Worm (Caenorhabditis elegans) whole organism, L1 larva: ENCODE data around the gene Y48C3A.20.

Experiments
- C04F5.9 ChIP-seq: sonication (generic microtip); optimal IDR thresholded peaks from 2 replicates; lab custom pipeline; 2016; ENCODE audit warnings: missing genetic modification characterization, missing compliant biosample characterization
- aha-1 ChIP-seq: fragments of 150-350 bp; optimal IDR thresholded peaks from 2 replicates; lab custom pipeline; 2014; ENCODE audit warnings: missing biosample characterization, missing genetic modification characterization
- aly-2 ChIP-seq: fragments of 150-350 bp; optimal IDR thresholded peaks from 2 replicates; lab custom pipeline; 2014; ENCODE audit warnings: missing biosample characterization, missing genetic modification characterization
- ama-1 ChIP-seq: fragments of 150-350 bp; optimal IDR thresholded peaks from 2 replicates; lab custom pipeline; 2014
- blmp-1 ChIP-seq: fragments of 150-350 bp; optimal IDR thresholded peaks from 2 replicates; lab custom pipeline; 2014; ENCODE audit warnings: missing biosample characterization, missing genetic modification characterization
- ceh-63 ChIP-seq: fragments of 200-800 bp; sonication (Bioruptor generic); optimal IDR thresholded peaks from 2 replicates; lab custom pipeline; 2018; ENCODE audit warnings: mild to moderate bottlenecking, missing genetic modification characterization, missing compliant biosample characterization
- ceh-82 ChIP-seq, 3 experiments: fragments of 150-350 bp in 1 of 3; sonication (generic microtip) in 2 of 3; optimal IDR thresholded peaks; 2 replicates each; lab custom pipeline; 2014 to 2017; ENCODE audit warnings: missing biosample characterization in 3 of 3, missing genetic modification characterization in 3 of 3
- ceh-88 ChIP-seq: fragments of 200-800 bp; sonication (Bioruptor generic); IDR thresholded peaks from 2 replicates; pipeline ENCODE4 v1.3.6; 2022; ENCODE audit warnings: missing genetic modification characterization, missing compliant biosample characterization
- ces-1 ChIP-seq: fragments of 150-350 bp; optimal IDR thresholded peaks from 2 replicates; lab custom pipeline; 2014; ENCODE audit warnings: missing biosample characterization, missing genetic modification reagents, missing genetic modification characterization
- dpl-1 ChIP-seq, 3 experiments: fragments of 150-350 bp in 2 of 3; sonication (generic microtip) in 1 of 3; optimal IDR thresholded peaks; 2 replicates each; lab custom pipeline; 2014 to 2017; ENCODE audit warnings: missing biosample characterization in 3 of 3, missing genetic modification characterization in 3 of 3, missing genetic modification reagents in 3 of 3
- efl-1 ChIP-seq, 4 experiments: fragments of 150-350 bp; optimal IDR thresholded peaks in 3 of 4; peaks in 1 of 4; 1 replicate in 1 of 4; 2 replicates in 3 of 4; lab custom pipeline; 2014; ENCODE audit warnings: missing biosample characterization in 2 of 4, missing genetic modification characterization in 2 of 4, missing genetic modification reagents in 2 of 4
- efl-3 ChIP-seq: fragments of 200-800 bp; sonication (Bioruptor generic); optimal IDR thresholded peaks from 2 replicates; lab custom pipeline; 2018; ENCODE audit warnings: mild to moderate bottlenecking, missing genetic modification characterization, missing compliant biosample characterization
- egl-27 ChIP-seq, 2 experiments: fragments of 150-350 bp in 1 of 2; sonication (generic microtip); optimal IDR thresholded peaks; 3 replicates each; lab custom pipeline; 2017 to 2018; ENCODE audit warnings: missing biosample characterization in 2 of 2, missing genetic modification characterization in 2 of 2, missing genetic modification reagents in 2 of 2
- elt-2 ChIP-seq: sonication (generic microtip); optimal IDR thresholded peaks from 2 replicates; lab custom pipeline; 2016; ENCODE audit warnings: missing genetic modification characterization, mild to moderate bottlenecking, inconsistent platforms, missing compliant biosample characterization, missing genetic modification reagents
- elt-3 ChIP-seq, 6 experiments: fragments of 150-350 bp in 1 of 6; sonication (generic microtip); optimal IDR thresholded peaks; 2 replicates each; lab custom pipeline; 2017 to 2018; ENCODE audit warnings: missing biosample characterization in 6 of 6, missing genetic modification characterization in 6 of 6, inconsistent platforms in 1 of 6
- fkh-10 ChIP-seq: sonication (generic microtip); optimal IDR thresholded peaks from 2 replicates; lab custom pipeline; 2017; ENCODE audit warnings: missing biosample characterization, missing genetic modification reagents, missing genetic modification characterization
- fos-1 ChIP-seq: fragments of 150-350 bp; optimal IDR thresholded peaks from 2 replicates; lab custom pipeline; 2014; ENCODE audit warnings: missing biosample characterization, missing genetic modification characterization
- hlh-17 ChIP-seq: fragments of 200-800 bp; sonication (Bioruptor generic); optimal IDR thresholded peaks from 2 replicates; lab custom pipeline; 2018; ENCODE audit warnings: missing genetic modification characterization, mild to moderate bottlenecking, missing compliant biosample characterization, moderate library complexity, borderline replicate concordance
- hlh-4 ChIP-seq: sonication (generic microtip); optimal IDR thresholded peaks from 2 replicates; lab custom pipeline; 2016; ENCODE audit warnings: mild to moderate bottlenecking, missing genetic modification characterization, missing compliant biosample characterization
- irx-1 ChIP-seq: sonication (generic microtip); optimal IDR thresholded peaks from 2 replicates; lab custom pipeline; 2016; ENCODE audit warnings: missing genetic modification characterization, missing compliant biosample characterization
- isw-1 ChIP-seq: fragments of 200-800 bp; sonication (Bioruptor generic); IDR thresholded peaks from 2 replicates; pipeline ENCODE4 v1.3.6; 2022; ENCODE audit warnings: missing genetic modification characterization, missing compliant biosample characterization
- lin-14 ChIP-seq: fragments of 200-800 bp; sonication (Bioruptor generic); optimal IDR thresholded peaks from 2 replicates; lab custom pipeline; 2018; ENCODE audit warnings: mild to moderate bottlenecking, missing genetic modification characterization, moderate library complexity, missing compliant biosample characterization
- lin-15B ChIP-seq: fragments of 150-350 bp; sonication (generic microtip); optimal IDR thresholded peaks from 3 replicates; lab custom pipeline; 2014; ENCODE audit warnings: missing biosample characterization, missing genetic modification characterization
- lin-35 ChIP-seq, 2 experiments: fragments of 150-350 bp; optimal IDR thresholded peaks; 2 replicates each; lab custom pipeline; 2014; ENCODE audit warnings: missing biosample characterization in 2 of 2, missing genetic modification characterization in 2 of 2, missing genetic modification reagents in 2 of 2
- lin-39 ChIP-seq: fragments of 150-350 bp; optimal IDR thresholded peaks from 2 replicates; lab custom pipeline; 2014; ENCODE audit warnings: missing biosample characterization, missing genetic modification reagents, missing genetic modification characterization
- mep-1 ChIP-seq: fragments of 150-350 bp; optimal IDR thresholded peaks from 2 replicates; lab custom pipeline; 2014; ENCODE audit warnings: missing biosample characterization, missing genetic modification characterization
- nhr-11 ChIP-seq: fragments of 150-350 bp; optimal IDR thresholded peaks from 2 replicates; lab custom pipeline; 2014; ENCODE audit warnings: missing biosample characterization, missing genetic modification characterization
- nhr-12 ChIP-seq: sonication (generic microtip); optimal IDR thresholded peaks from 2 replicates; lab custom pipeline; 2017; ENCODE audit warnings: missing biosample characterization, missing genetic modification characterization
- nhr-19 ChIP-seq: fragments of 200-800 bp; sonication (Bioruptor generic); conservative IDR thresholded peaks from 2 replicates; pipeline ENCODE4 v1.3.6; 2022; ENCODE audit warnings: missing genetic modification characterization, missing compliant biosample characterization
- nhr-20 ChIP-seq: sonication (generic microtip); optimal IDR thresholded peaks from 2 replicates; lab custom pipeline; 2016; ENCODE audit warnings: mild to moderate bottlenecking, missing genetic modification characterization, missing compliant biosample characterization
- nhr-71 ChIP-seq: sonication (generic microtip); optimal IDR thresholded peaks from 2 replicates; lab custom pipeline; 2016; ENCODE audit warnings: mild to moderate bottlenecking, missing genetic modification characterization, moderate library complexity, missing compliant biosample characterization
- nhr-77 ChIP-seq: fragments of 150-350 bp; optimal IDR thresholded peaks from 2 replicates; lab custom pipeline; 2014; ENCODE audit warnings: missing biosample characterization, missing genetic modification characterization
- nhr-85 ChIP-seq: sonication (generic microtip); peaks from one replicate; lab custom pipeline; 2016; ENCODE audit warnings: missing genetic modification characterization, inconsistent platforms, missing compliant biosample characterization
- nhr-90 ChIP-seq: sonication (generic microtip); optimal IDR thresholded peaks from 2 replicates; lab custom pipeline; 2016; ENCODE audit warnings: mild to moderate bottlenecking, missing genetic modification characterization, missing compliant biosample characterization; ENCODE audit not compliant: poor library complexity
- pax-3 ChIP-seq: fragments of 200-800 bp; sonication (Bioruptor generic); optimal IDR thresholded peaks from 2 replicates; lab custom pipeline; 2018; ENCODE audit warnings: mild to moderate bottlenecking, missing genetic modification characterization, moderate library complexity, missing compliant biosample characterization
- pqm-1 ChIP-seq: sonication (generic microtip); optimal IDR thresholded peaks from 3 replicates; lab custom pipeline; 2017; ENCODE audit warnings: missing biosample characterization, missing genetic modification characterization
- rnt-1 ChIP-seq: sonication (generic microtip); optimal IDR thresholded peaks from 2 replicates; lab custom pipeline; 2016; ENCODE audit warnings: mild to moderate bottlenecking, missing genetic modification characterization, moderate library complexity, missing compliant biosample characterization
- skn-1 ChIP-seq: fragments of 150-350 bp; optimal IDR thresholded peaks from 2 replicates; lab custom pipeline; 2014; ENCODE audit warnings: missing biosample characterization, missing genetic modification characterization
- snu-23 ChIP-seq: sonication (generic microtip); optimal IDR thresholded peaks from 2 replicates; lab custom pipeline; 2016; ENCODE audit warnings: missing genetic modification characterization, missing compliant biosample characterization
- sox-4 ChIP-seq: sonication (generic microtip); optimal IDR thresholded peaks from 2 replicates; lab custom pipeline; 2016; ENCODE audit warnings: missing genetic modification characterization, missing compliant biosample characterization
- sup-37 ChIP-seq: fragments of 200-800 bp; sonication (Bioruptor generic); optimal IDR thresholded peaks from 2 replicates; lab custom pipeline; 2018; ENCODE audit warnings: mild to moderate bottlenecking, missing genetic modification characterization, missing compliant biosample characterization
- swsn-7 ChIP-seq: sonication (generic microtip); optimal IDR thresholded peaks from 2 replicates; lab custom pipeline; 2016; ENCODE audit warnings: missing genetic modification characterization, missing compliant biosample characterization
- tbx-2 ChIP-seq: sonication (generic microtip); optimal IDR thresholded peaks from 2 replicates; lab custom pipeline; 2016; ENCODE audit warnings: missing genetic modification characterization, missing compliant biosample characterization
- unc-130 ChIP-seq: fragments of 150-350 bp; optimal IDR thresholded peaks from 2 replicates; lab custom pipeline; 2017; ENCODE audit warnings: missing biosample characterization, missing genetic modification characterization, inconsistent platforms
- unc-30 ChIP-seq: sonication (generic microtip); optimal IDR thresholded peaks from 2 replicates; lab custom pipeline; 2017; ENCODE audit warnings: missing biosample characterization, missing genetic modification characterization
- unc-86 ChIP-seq: sonication (generic microtip); optimal IDR thresholded peaks from 2 replicates; lab custom pipeline; 2016; ENCODE audit warnings: missing genetic modification characterization, missing compliant biosample characterization
- unc-98 ChIP-seq: fragments of 200-800 bp; sonication (Bioruptor generic); IDR thresholded peaks from 2 replicates; pipeline ENCODE4 v1.3.6; 2022; ENCODE audit warnings: missing genetic modification characterization, missing compliant biosample characterization
- xbp-1 ChIP-seq: sonication (generic microtip); optimal IDR thresholded peaks from 2 replicates; lab custom pipeline; 2016; ENCODE audit warnings: missing genetic modification characterization, missing compliant biosample characterization
- zag-1 ChIP-seq: fragments of 150-350 bp; optimal IDR thresholded peaks from 2 replicates; lab custom pipeline; 2014; ENCODE audit warnings: missing biosample characterization, missing genetic modification characterization
- ztf-11 ChIP-seq, 2 experiments: sonication (generic microtip); optimal IDR thresholded peaks; 2 replicates each; lab custom pipeline; 2016 to 2017; ENCODE audit warnings: missing genetic modification characterization in 2 of 2, missing biosample characterization in 1 of 2, missing compliant biosample characterization in 1 of 2
- ztf-4 ChIP-seq: fragments of 150-350 bp; optimal IDR thresholded peaks from 2 replicates; lab custom pipeline; 2014; ENCODE audit warnings: missing biosample characterization, missing genetic modification characterization

Gene Y48C3A.20

DNA sequence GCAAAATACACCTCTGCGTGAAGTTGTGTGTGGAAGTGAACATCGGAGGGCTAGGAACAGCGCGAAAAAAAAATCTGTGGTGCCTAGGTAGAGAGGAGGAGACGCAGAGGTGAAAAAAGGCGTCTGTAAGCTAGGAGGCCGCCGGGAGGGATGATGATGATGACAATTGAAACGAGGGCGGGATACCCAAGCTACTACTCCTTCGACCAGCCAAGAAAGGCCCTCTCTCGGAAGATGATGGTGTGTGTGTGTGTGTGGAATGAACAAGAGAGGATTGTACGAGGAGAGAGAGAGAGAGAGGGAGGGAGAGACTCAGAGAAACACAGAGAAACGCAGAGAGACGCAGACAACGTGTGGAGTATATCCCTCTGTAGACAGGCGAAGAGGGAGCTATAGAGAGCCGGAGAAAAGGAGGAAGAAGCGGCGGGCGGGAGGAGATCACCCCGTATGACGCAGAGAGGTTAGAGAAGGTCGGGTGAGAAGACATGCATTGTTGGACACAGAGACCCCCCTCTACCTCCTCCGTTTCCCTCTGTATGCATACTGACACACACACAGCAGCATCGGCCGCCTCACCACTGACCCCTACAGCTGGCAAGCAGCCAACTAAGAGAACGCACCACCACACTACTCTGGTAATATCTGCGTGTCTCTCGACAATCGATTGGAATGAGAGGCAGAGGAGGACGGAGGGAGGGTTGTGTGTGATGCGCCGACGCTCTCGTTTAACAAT, 34.3 kb upstream of the Y48C3A.20 start (continued):
- TF ChIP-seq efl-3 (no peak), nhr-20 (tag; lab: Kevin White, UChicago) (peak; percentile 85), unc-30 (tag; lab: Kevin White, UChicago) (no peak), nhr-77 (tag; lab: Kevin White, UChicago) (peak; percentile 77), nhr-11 (tag; lab: Kevin White, UChicago) (peak; percentile 64), fkh-10 (peak; percentile 84), lin-35 (GFP tag; optimal IDR thresholded peaks at IDR 0.05; lab: Kevin White, UChicago) (peak; percentile 56 to 76), ceh-63 (GFP tag; lab: Kevin White, UChicago) (peak; percentile 40), xbp-1 (tag; lab: Kevin White, UChicago) (peak; percentile 68), lin-15B (tag; lab: Kevin White, UChicago) (peak; percentile 27), ces-1 (GFP tag; lab: Kevin White, UChicago) (no peak), hlh-4 (no peak), elt-3 (tag; optimal IDR thresholded peaks at IDR 0.05; lab: Kevin White, UChicago) (peak in 1 of 6 experiments; percentile 51), pax-3 (tag; lab: Kevin White, UChicago) (peak; percentile 57), ceh-82 (tag; optimal IDR thresholded peaks at IDR 0.05; lab: Kevin White, UChicago) (peak; percentile 49 to 64 (median 51)), aly-2 (tag; lab: Kevin White, UChicago) (no peak), sup-37 (GFP tag; lab: Kevin White, UChicago) (peak; percentile 45), pqm-1 (tag; lab: Kevin White, UChicago) (no peak), ama-1 (lab: Kevin White, UChicago) (no peak), hlh-17 (no peak), nhr-90 (tag; lab: Kevin White, UChicago) (peak; percentile 49), nhr-85 (tag; lab: Kevin White, UChicago) (peak; percentile 80), unc-86 (tag; lab: Kevin White, UChicago) (peak; percentile 95), irx-1 (tag; lab: Kevin White, UChicago) (peak; percentile 78), fos-1 (tag; lab: Kevin White, UChicago) (peak; percentile 45), ceh-88 (GFP tag; lab: Robert Waterston, UW) (peak; percentile 58; the same call in 1 of the 2 replicates), unc-98 (no peak), dpl-1 (GFP tag; optimal IDR thresholded peaks at IDR 0.05; lab: Kevin White, UChicago) (peak; percentile 14 to 42 (median 40)), egl-27 (tag; optimal IDR thresholded peaks at IDR 0.05; lab: Kevin White, UChicago) (peak; percentile 37 to 55), swsn-7 (peak; percentile 91), aha-1 (no peak), zag-1 (tag; lab: Kevin White, UChicago) (peak; percentile 10), sox-4 (tag; lab: Kevin White, UChicago) (peak; percentile 40), ztf-11 (tag; optimal IDR thresholded peaks at IDR 0.05; lab: Kevin White, UChicago) (peak in 1 of 2 experiments; percentile 74), isw-1 (GFP tag; lab: Robert Waterston, UW) (peak; percentile 71), rnt-1 (tag; lab: Kevin White, UChicago) (peak; percentile 61), skn-1 (tag; lab: Kevin White, UChicago) (peak; percentile 63), mep-1 (tag; lab: Kevin White, UChicago) (peak; percentile 49), nhr-19 (GFP tag; lab: Robert Waterston, UW) (peak; percentile 81), ztf-4 (peak; percentile 82), efl-1 (optimal IDR thresholded peaks at IDR 0.05; lab: Kevin White, UChicago) (peak; percentile 74 to 86), efl-1 (GFP tag; optimal IDR thresholded peaks at IDR 0.05 in 1 of 2; lab: Kevin White, UChicago) (peak; percentile 33 to 92), lin-14 (peak; percentile 99), nhr-71 (tag; lab: Kevin White, UChicago) (peak; percentile 94), tbx-2 (tag; lab: Kevin White, UChicago) (peak; percentile 90), blmp-1 (no peak), C04F5.9 (tag; lab: Kevin White, UChicago) (peak; percentile 48), snu-23 (GFP tag; lab: Kevin White, UChicago) (peak; percentile 94), unc-130 (tag; lab: Kevin White, UChicago) (peak; percentile 59), elt-2 (tag; lab: Kevin White, UChicago) (no peak), lin-39 (tag; lab: Kevin White, UChicago) (peak; percentile 3), nhr-12 (no peak)
